Worm (Caenorhabditis elegans) whole organism, L1 larva: Measurements from ENCODE around the gene F44E7.5.

Experiments used
- lin-35 ChIP-seq, 2 experiments: fragments of 150-350 bp; optimal IDR thresholded peaks; 2 replicates each; lab custom pipeline; 2014; ENCODE audit warnings: missing biosample characterization in 2 of 2, missing genetic modification characterization in 2 of 2, missing genetic modification reagents in 2 of 2
- ztf-4 ChIP-seq: fragments of 150-350 bp; optimal IDR thresholded peaks from 2 replicates; lab custom pipeline; 2014; ENCODE audit warnings: missing biosample characterization, missing genetic modification characterization

- TF ChIP-seq ztf-4 (tag; lab: Kevin White, UChicago) (no peak), lin-35 (GFP tag; optimal IDR thresholded peaks at IDR 0.05; lab: Kevin White, UChicago) (no peak)
Measured at ce11 chrV:5739438-5739837, 41.3 kb downstream of the F44E7.5 start.
